Worm (Caenorhabditis elegans) whole organism, L2 larva: ENCODE results near the gene afmd-1.

Experiments
- elt-3 ChIP-seq: sonication (generic microtip); optimal IDR thresholded peaks from 2 replicates; lab custom pipeline; 2017; ENCODE audit warnings: missing biosample characterization, missing genetic modification characterization
- nhr-77 ChIP-seq: fragments of 150-350 bp; optimal IDR thresholded peaks from 2 replicates; lab custom pipeline; 2014; ENCODE audit warnings: missing biosample characterization, missing genetic modification characterization

ce11 chrIV:7274969-7275548, 31.0 kb downstream of the afmd-1 start:
- TF ChIP-seq elt-3 (tag; lab: Kevin White, UChicago), result no peak
- no peak for TF ChIP-seq nhr-77 (tag; lab: Kevin White, UChicago)
